Worm (Caenorhabditis elegans): ENCODE data around the gene phf-33.

- TF ChIP-seq unc-62 (GFP tag; optimal IDR thresholded peaks at IDR 0.05) (no peak), nhr-120 (GFP tag; IDR thresholded peaks at IDR 0.05) (no peak), nhr-90 (tag; optimal IDR thresholded peaks at IDR 0.05) (no peak), nfya-1 (tag; optimal IDR thresholded peaks at IDR 0.05; ENCODE audit: borderline replicate concordance, insufficient read depth) (no peak), snpc-4 (GFP tag; optimal IDR thresholded peaks at IDR 0.05) (no peak), snpc-4 (tag; optimal IDR thresholded peaks at IDR 0.05) (no peak), ZK185.1 (tag; optimal IDR thresholded peaks at IDR 0.05; ENCODE audit: poor library complexity, severe bottlenecking) (no peak), bed-1 (GFP tag; IDR thresholded peaks at IDR 0.05) (no peak), bed-2 (GFP tag; IDR thresholded peaks at IDR 0.05) (no peak)
Measured at ce11 chrX:13315093-13315492, 36.3 kb upstream of the phf-33 start.
